Worm (Caenorhabditis elegans): ENCODE results near the gene F42G4.2.

DNA sequence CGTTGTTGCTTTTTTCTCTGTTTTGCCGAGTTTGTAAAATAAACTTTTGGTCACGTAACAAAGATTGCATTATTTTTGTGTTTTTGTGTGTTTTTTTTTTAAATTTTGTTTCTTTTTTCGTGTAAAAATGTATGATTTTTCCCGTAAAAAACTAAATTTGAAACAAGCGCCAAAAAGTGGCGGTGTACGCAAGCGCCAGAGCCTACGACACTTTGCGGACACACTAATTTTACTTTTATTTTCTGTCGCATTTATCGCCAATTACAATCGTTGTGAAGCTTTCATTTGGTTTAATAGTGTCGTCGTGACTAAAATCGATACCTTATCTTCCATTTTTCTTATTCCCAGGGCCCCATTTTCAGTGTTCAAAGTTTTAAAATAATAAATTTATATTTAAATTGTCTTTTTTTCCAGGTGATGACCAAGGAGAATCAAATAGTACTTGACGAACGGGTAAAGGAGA is 36.1 kb downstream of the F42G4.2 start, which contains the start of the genes Y81G3A.1 and gcn-2:
- no peak for TF ChIP-seq cog-1 (tag; optimal IDR thresholded peaks at IDR 0.05)
- TF ChIP-seq klf-2 (GFP tag; conservative IDR thresholded peaks at IDR 0.05), result no peak
- no peak for TF ChIP-seq tab-1 (GFP tag; IDR thresholded peaks at IDR 0.05)
- no peak for TF ChIP-seq ref-1 (GFP tag; conservative IDR thresholded peaks at IDR 0.05)
- TF ChIP-seq ztf-29 (GFP tag; IDR thresholded peaks at IDR 0.05), result no peak
